Fruit fly (Drosophila melanogaster) whole organism, embryonic: ENCODE data around the gene gb.

Source experiments
- CG10543 ChIP-seq: fragments of 200-800 bp; sonication (Bioruptor generic); optimal IDR thresholded peaks from 3 replicates; lab custom pipeline; 2017; ENCODE audit warnings: missing biosample characterization, mild to moderate bottlenecking, missing genetic modification characterization, moderate library complexity
- CG10654 ChIP-seq: fragments of 200-800 bp; sonication (Bioruptor generic); optimal IDR thresholded peaks from 2 replicates; lab custom pipeline; 2016; ENCODE audit warnings: missing biosample characterization, missing genetic modification characterization
- CG11093 ChIP-seq: fragments of 200-800 bp; sonication (Bioruptor generic); IDR thresholded peaks from 3 replicates; pipeline ENCODE4 v1.3.6; 2022; ENCODE audit warnings: missing biosample characterization, missing genetic modification characterization
- CG12769 ChIP-seq: fragments of 200-800 bp; sonication (Bioruptor generic); optimal IDR thresholded peaks from 2 replicates; lab custom pipeline; 2019; ENCODE audit warnings: missing biosample characterization, mild to moderate bottlenecking, missing genetic modification characterization, moderate library complexity
- CG13775 ChIP-seq: fragments of 200-800 bp; sonication (Bioruptor generic); optimal IDR thresholded peaks from 3 replicates; lab custom pipeline; 2017; ENCODE audit warnings: missing biosample characterization, mild to moderate bottlenecking, missing genetic modification characterization
- CG15073 ChIP-seq: fragments of 200-800 bp; sonication (Bioruptor generic); optimal IDR thresholded peaks from 2 replicates; lab custom pipeline; 2016; ENCODE audit warnings: missing biosample characterization, missing genetic modification characterization
- CG15601 ChIP-seq: fragments of 200-800 bp; sonication (Bioruptor generic); optimal IDR thresholded peaks from 3 replicates; lab custom pipeline; 2019; ENCODE audit warnings: missing biosample characterization, mild to moderate bottlenecking, missing genetic modification characterization, moderate library complexity
- CG1602 ChIP-seq: fragments of 200-800 bp; sonication (Bioruptor generic); optimal IDR thresholded peaks from 3 replicates; lab custom pipeline; 2016; ENCODE audit warnings: missing biosample characterization, missing genetic modification characterization
- CG16863 ChIP-seq: fragments of 200-800 bp; sonication (Bioruptor generic); optimal IDR thresholded peaks from 3 replicates; lab custom pipeline; 2016; ENCODE audit warnings: missing biosample characterization, missing genetic modification characterization
- CG17385 ChIP-seq: fragments of 200-800 bp; sonication (Bioruptor generic); optimal IDR thresholded peaks from 3 replicates; lab custom pipeline; 2018; ENCODE audit warnings: missing biosample characterization, mild to moderate bottlenecking, missing genetic modification characterization
- CG3838 ChIP-seq: fragments of 200-800 bp; sonication (Bioruptor generic); optimal IDR thresholded peaks from 3 replicates; lab custom pipeline; 2016; ENCODE audit warnings: missing biosample characterization, missing genetic modification characterization
- CG6175 ChIP-seq: fragments of 200-800 bp; sonication (Bioruptor generic); IDR thresholded peaks from 3 replicates; pipeline ENCODE4 v1.3.6; 2022; ENCODE audit warnings: missing biosample characterization, missing genetic modification characterization
- CG6254 ChIP-seq: fragments of 200-800 bp; sonication (Bioruptor generic); optimal IDR thresholded peaks from 3 replicates; lab custom pipeline; 2017; ENCODE audit warnings: mild to moderate bottlenecking, missing biosample characterization, missing genetic modification reagents, missing genetic modification characterization
- CG7357 ChIP-seq: fragments of 200-800 bp; sonication (Bioruptor generic); IDR thresholded peaks from 3 replicates; pipeline ENCODE4 v1.3.6; 2022; ENCODE audit warnings: missing biosample characterization, missing genetic modification characterization
- CG7745 ChIP-seq: fragments of 200-800 bp; sonication (Bioruptor generic); optimal IDR thresholded peaks from 2 replicates; lab custom pipeline; 2018; ENCODE audit warnings: missing biosample characterization, mild to moderate bottlenecking, missing genetic modification characterization, moderate library complexity
- CG7963 ChIP-seq: fragments of 200-800 bp; sonication (Bioruptor generic); IDR thresholded peaks from 3 replicates; pipeline ENCODE4 v1.3.6; 2022; ENCODE audit warnings: missing biosample characterization, missing genetic modification characterization; ENCODE audit not compliant: partially characterized antibody
- D19B ChIP-seq: fragments of 200-800 bp; sonication (Bioruptor generic); optimal IDR thresholded peaks from 2 replicates; lab custom pipeline; 2017; ENCODE audit warnings: missing biosample characterization, mild to moderate bottlenecking, missing genetic modification characterization
- Doc3 ChIP-seq: fragments of 200-800 bp; sonication (Bioruptor generic); IDR thresholded peaks from 3 replicates; pipeline ENCODE4 v1.3.6; 2022; ENCODE audit warnings: missing biosample characterization, missing genetic modification characterization; ENCODE audit not compliant: partially characterized antibody
- E2f1 ChIP-seq: fragments of 200-800 bp; sonication (Bioruptor generic); IDR thresholded peaks from 2 replicates; pipeline ENCODE4 v1.3.6; 2022; ENCODE audit warnings: missing biosample characterization, missing genetic modification characterization
- Ets65A ChIP-seq: fragments of 200-800 bp; sonication (Bioruptor generic); peaks from one replicate; lab custom pipeline; 2016; ENCODE audit warnings: missing biosample characterization, missing genetic modification characterization
- Ets97D ChIP-seq: fragments of 200-800 bp; sonication (Bioruptor generic); optimal IDR thresholded peaks from 3 replicates; lab custom pipeline; 2016; ENCODE audit warnings: missing biosample characterization, missing genetic modification characterization
- Hand ChIP-seq: fragments of 200-800 bp; sonication (Bioruptor generic); optimal IDR thresholded peaks from 2 replicates; lab custom pipeline; 2017; ENCODE audit warnings: mild to moderate bottlenecking, missing biosample characterization, missing genetic modification reagents, missing genetic modification characterization
- Hr3 ChIP-seq: fragments of 200-800 bp; sonication (Bioruptor generic); optimal IDR thresholded peaks from 3 replicates; lab custom pipeline; 2016; ENCODE audit warnings: missing biosample characterization, missing genetic modification characterization
- MBD-R2 ChIP-seq: fragments of 200-800 bp; sonication (Bioruptor generic); IDR thresholded peaks from 2 replicates; pipeline ENCODE4 v1.3.6; 2022; ENCODE audit warnings: missing biosample characterization, missing genetic modification characterization
- Ptx1 ChIP-seq: fragments of 200-800 bp; sonication (Bioruptor generic); IDR thresholded peaks from 2 replicates; pipeline ENCODE4 v1.3.6; 2022; ENCODE audit warnings: missing biosample characterization, missing genetic modification characterization
- Spps ChIP-seq: fragments of 200-800 bp; sonication (Bioruptor generic); optimal IDR thresholded peaks from 2 replicates; lab custom pipeline; 2018; ENCODE audit warnings: missing biosample characterization, mild to moderate bottlenecking, missing genetic modification characterization
- Xbp1 ChIP-seq: fragments of 200-800 bp; sonication (Bioruptor generic); optimal IDR thresholded peaks from 3 replicates; lab custom pipeline; 2016; ENCODE audit warnings: missing biosample characterization, mild to moderate bottlenecking, missing genetic modification characterization
- YL-1 ChIP-seq: fragments of 200-800 bp; sonication (Bioruptor generic); optimal IDR thresholded peaks from 3 replicates; lab custom pipeline; 2017; ENCODE audit warnings: missing biosample characterization, mild to moderate bottlenecking, missing genetic modification characterization
- abd-A ChIP-seq: fragments of 200-800 bp; sonication (Bioruptor generic); optimal IDR thresholded peaks from 3 replicates; lab custom pipeline; 2019; ENCODE audit warnings: missing biosample characterization, mild to moderate bottlenecking, missing genetic modification characterization, moderate library complexity
- ac ChIP-seq: fragments of 200-800 bp; sonication (Bioruptor generic); optimal IDR thresholded peaks from 3 replicates; lab custom pipeline; 2017; ENCODE audit warnings: missing biosample characterization, mild to moderate bottlenecking, missing genetic modification characterization
- ap ChIP-seq: fragments of 200-800 bp; sonication (Bioruptor generic); IDR thresholded peaks from 2 replicates; pipeline ENCODE4 v1.3.6; 2022; ENCODE audit warnings: missing biosample characterization, missing genetic modification characterization
- ash1 ChIP-seq: fragments of 200-800 bp; sonication (Bioruptor generic); optimal IDR thresholded peaks from 2 replicates; lab custom pipeline; 2018; ENCODE audit warnings: missing biosample characterization, mild to moderate bottlenecking, missing genetic modification characterization
- bcd ChIP-seq: fragments of 200-800 bp; sonication (Bioruptor generic); optimal IDR thresholded peaks from 2 replicates; lab custom pipeline; 2017; ENCODE audit warnings: missing biosample characterization, mild to moderate bottlenecking, missing genetic modification characterization
- bowl ChIP-seq: fragments of 200-800 bp; sonication (Bioruptor generic); IDR thresholded peaks from 2 replicates; pipeline ENCODE4 v1.3.6; 2022; ENCODE audit warnings: missing biosample characterization, missing genetic modification characterization
- ems ChIP-seq: fragments of 200-800 bp; sonication (Bioruptor generic); optimal IDR thresholded peaks from 3 replicates; lab custom pipeline; 2016; ENCODE audit warnings: missing biosample characterization, missing genetic modification characterization
- esg ChIP-seq: fragments of 200-800 bp; sonication (Bioruptor generic); conservative IDR thresholded peaks from 2 replicates; pipeline ENCODE4 v1.3.6; 2022; ENCODE audit warnings: missing biosample characterization, missing genetic modification characterization
- eve ChIP-seq, 2 experiments: fragments of >200 bp; optimal IDR thresholded peaks; 2 replicates each; lab custom pipeline; 2017; ENCODE audit warnings: missing biosample characterization in 2 of 2, missing genetic modification characterization in 2 of 2
- fd3F ChIP-seq: fragments of 200-800 bp; sonication (Bioruptor generic); optimal IDR thresholded peaks from 2 replicates; lab custom pipeline; 2018; ENCODE audit warnings: missing biosample characterization, mild to moderate bottlenecking, missing genetic modification characterization, moderate library complexity
- fd96Cb ChIP-seq: fragments of 200-800 bp; sonication (Bioruptor generic); optimal IDR thresholded peaks from 2 replicates; lab custom pipeline; 2018; ENCODE audit warnings: missing biosample characterization, mild to moderate bottlenecking, missing genetic modification characterization, moderate library complexity
- fu2 ChIP-seq: fragments of 200-800 bp; sonication (Bioruptor generic); optimal IDR thresholded peaks from 2 replicates; lab custom pipeline; 2016; ENCODE audit warnings: missing biosample characterization, missing genetic modification characterization
- ind ChIP-seq: fragments of 200-800 bp; sonication (Bioruptor generic); optimal IDR thresholded peaks from 3 replicates; lab custom pipeline; 2016; ENCODE audit warnings: missing biosample characterization, missing genetic modification characterization
- kni ChIP-seq: fragments of 200-800 bp; sonication (Bioruptor generic); optimal IDR thresholded peaks from 3 replicates; lab custom pipeline; 2017; ENCODE audit warnings: mild to moderate bottlenecking, missing biosample characterization, missing genetic modification reagents, missing genetic modification characterization
- lov ChIP-seq, 2 experiments: fragments of 200-800 bp in 1 of 2; fragments of >200 bp in 1 of 2; sonication (Bioruptor generic) in 1 of 2; IDR thresholded peaks in 1 of 2; optimal IDR thresholded peaks in 1 of 2; 2 replicates in 1 of 2; 3 replicates in 1 of 2; pipeline versions ENCODE4 v1.3.6 to Lab custom; 2017 to 2022; ENCODE audit warnings: missing biosample characterization in 1 of 2, missing genetic modification characterization in 1 of 2
- pros ChIP-seq: fragments of 200-800 bp; sonication (Bioruptor generic); optimal IDR thresholded peaks from 3 replicates; lab custom pipeline; 2019; ENCODE audit warnings: missing biosample characterization, mild to moderate bottlenecking, missing genetic modification characterization, moderate library complexity
- rib ChIP-seq: fragments of 200-800 bp; sonication (Bioruptor generic); IDR thresholded peaks from 2 replicates; pipeline ENCODE4 v1.3.6; 2022; ENCODE audit warnings: missing biosample characterization, missing genetic modification characterization
- sens ChIP-seq: fragments of 200-800 bp; sonication (Bioruptor generic); peaks from one replicate; lab custom pipeline; 2016; ENCODE audit warnings: missing biosample characterization, missing genetic modification characterization
- slbo ChIP-seq: fragments of 200-800 bp; sonication (Bioruptor generic); IDR thresholded peaks from 2 replicates; pipeline ENCODE4 v1.3.6; 2022; ENCODE audit warnings: missing biosample characterization, missing genetic modification characterization
- sug ChIP-seq: fragments of 200-800 bp; optimal IDR thresholded peaks from 2 replicates; lab custom pipeline; 2019; ENCODE audit warnings: missing biosample characterization, mild to moderate bottlenecking, missing genetic modification characterization, moderate library complexity
- ttk ChIP-seq: fragments of 200-800 bp; sonication (Bioruptor generic); IDR thresholded peaks from 2 replicates; pipeline ENCODE4 v2.1.2; 2022; ENCODE audit warnings: missing biosample characterization, missing genetic modification characterization
- wor ChIP-seq: fragments of 200-800 bp; sonication (Bioruptor generic); IDR thresholded peaks from 2 replicates; pipeline ENCODE4 v1.3.6; 2022; ENCODE audit warnings: missing biosample characterization, missing genetic modification characterization

The gb gene

dm6 chr3R:27070906-27071498 lies 41.1 kb downstream of the gb start (continued):
- TF ChIP-seq ac (GFP tag; lab: Kevin White, UChicago) = no peak
- no peak for TF ChIP-seq CG7963 (GFP tag; lab: Robert Waterston, UW)
- TF ChIP-seq CG7357 (GFP tag; lab: Robert Waterston, UW) = peak; percentile 49; the same call in 2 of the 3 replicates
- no peak for TF ChIP-seq D19B
- TF ChIP-seq CG6175 (GFP tag; lab: Robert Waterston, UW) = peak; percentile 36; the same call in 1 of the 3 replicates
- TF ChIP-seq wor (GFP tag; lab: Robert Waterston, UW) = 0 out of 2 replicates have a peak, but pooled peaks have one; percentile 18
- no peak for TF ChIP-seq ems (GFP tag; lab: Kevin White, UChicago)
- 0 out of 2 replicates have a peak, but pooled peaks have one; percentile 6 for TF ChIP-seq bowl (GFP tag; lab: Robert Waterston, UW)
- TF ChIP-seq Doc3 = no peak
- peak; percentile 1 for TF ChIP-seq CG17385 (GFP tag; lab: Kevin White, UChicago)
- no peak for TF ChIP-seq abd-A (tag; lab: Kevin White, UChicago)
- TF ChIP-seq Hr3 (GFP tag; lab: Kevin White, UChicago) = no peak
- no peak for TF ChIP-seq MBD-R2 (GFP tag; lab: Robert Waterston, UW)
- TF ChIP-seq kni = no peak
- TF ChIP-seq CG1602 (GFP tag; lab: Kevin White, UChicago) = no peak
- no peak for TF ChIP-seq rib (GFP tag; lab: Robert Waterston, UW)
- peak; percentile 32; the same call in 1 of the 2 replicates for TF ChIP-seq slbo (GFP tag; lab: Robert Waterston, UW)
- peak; percentile 23 for TF ChIP-seq CG12769 (tag; lab: Kevin White, UChicago)
- no peak for TF ChIP-seq Hand (GFP tag; lab: Kevin White, UChicago)
- peak; percentile 67 for TF ChIP-seq sens (GFP tag; lab: Kevin White, UChicago)
- no peak for TF ChIP-seq CG15073
- TF ChIP-seq CG3838 (GFP tag; lab: Kevin White, UChicago) = no peak
- TF ChIP-seq YL-1 = no peak
- TF ChIP-seq eve (GFP tag; optimal IDR thresholded peaks at IDR 0.05; lab: Kevin White, UChicago) = no peak
- no peak for TF ChIP-seq CG13775
- no peak for TF ChIP-seq Spps (tag; lab: Kevin White, UChicago)
- TF ChIP-seq Ets97D = no peak
- TF ChIP-seq ash1 (GFP tag; lab: Kevin White, UChicago) = no peak
- TF ChIP-seq CG15601 (tag; lab: Kevin White, UChicago) = no peak
- no peak for TF ChIP-seq CG16863 (GFP tag; lab: Kevin White, UChicago)
- TF ChIP-seq sug = no peak
- TF ChIP-seq esg (GFP tag; lab: Robert Waterston, UW) = no peak
- TF ChIP-seq CG10543 = no peak
- no peak for TF ChIP-seq CG11093 (GFP tag; lab: Robert Waterston, UW)
- TF ChIP-seq ind (GFP tag; lab: Kevin White, UChicago) = peak; percentile 20
- TF ChIP-seq CG7745 (tag; lab: Kevin White, UChicago) = no peak
- no peak for TF ChIP-seq CG6254
- no peak for TF ChIP-seq fd3F (GFP tag; lab: Kevin White, UChicago)
- TF ChIP-seq Xbp1 (GFP tag; lab: Kevin White, UChicago) = no peak
- no peak for TF ChIP-seq E2f1 (GFP tag; lab: Robert Waterston, UW)
- no peak for TF ChIP-seq CG10654 (GFP tag; lab: Kevin White, UChicago)
- no peak for TF ChIP-seq bcd (GFP tag; lab: Kevin White, UChicago)
- TF ChIP-seq Ets65A (GFP tag; lab: Kevin White, UChicago) = peak; percentile 74
- no peak for TF ChIP-seq fu2
- TF ChIP-seq ttk (GFP tag; lab: Robert Waterston, UW) = 0 out of 2 replicates have a peak, but pooled peaks have one; percentile 20
- TF ChIP-seq ap = no peak
- no peak for TF ChIP-seq pros (GFP tag; lab: Kevin White, UChicago)
- TF ChIP-seq lov (optimal IDR thresholded peaks at IDR 0.05; lab: Kevin White, UChicago) = no peak
- no peak for TF ChIP-seq lov (GFP tag; IDR thresholded peaks at IDR 0.05; lab: Robert Waterston, UW)
- TF ChIP-seq Ptx1 (GFP tag; lab: Robert Waterston, UW) = no peak
- TF ChIP-seq fd96Cb (tag; lab: Kevin White, UChicago) = no peak
